Fruit fly (Drosophila melanogaster) whole organism, embryonic: ENCODE measurements around the gene Ac3.

Experiments
- Aef1 ChIP-seq: fragments of 200-800 bp; sonication (Bioruptor generic); IDR thresholded peaks from 3 replicates; pipeline ENCODE4 v1.3.6; 2022; ENCODE audit warnings: missing biosample characterization, missing genetic modification characterization
- Antp ChIP-seq: fragments of 200-800 bp; sonication (Bioruptor generic); optimal IDR thresholded peaks from 3 replicates; lab custom pipeline; 2016; ENCODE audit warnings: missing biosample characterization, missing genetic modification characterization
- CG10565 ChIP-seq: fragments of 200-800 bp; sonication (Bioruptor generic); optimal IDR thresholded peaks from 3 replicates; lab custom pipeline; 2016; ENCODE audit warnings: missing biosample characterization, mild to moderate bottlenecking, missing genetic modification characterization
- CG11247 ChIP-seq: fragments of 200-800 bp; sonication (Bioruptor generic); IDR thresholded peaks from 2 replicates; pipeline ENCODE4 v1.3.6; 2022; ENCODE audit warnings: missing biosample characterization, missing genetic modification characterization
- CG11723 ChIP-seq: fragments of 200-800 bp; sonication (Bioruptor generic); optimal IDR thresholded peaks from 2 replicates; lab custom pipeline; 2017; ENCODE audit warnings: missing biosample characterization, mild to moderate bottlenecking, missing genetic modification characterization
- CG13624 ChIP-seq: fragments of 200-800 bp; sonication (Bioruptor generic); optimal IDR thresholded peaks from 2 replicates; lab custom pipeline; 2016; ENCODE audit warnings: missing biosample characterization, missing genetic modification characterization
- CG1647 ChIP-seq: fragments of 200-800 bp; sonication (Bioruptor generic); optimal IDR thresholded peaks from 3 replicates; lab custom pipeline; 2016; ENCODE audit warnings: missing biosample characterization, missing genetic modification characterization
- CG16815 ChIP-seq: fragments of 200-800 bp; sonication (Bioruptor generic); optimal IDR thresholded peaks from 3 replicates; lab custom pipeline; 2017; ENCODE audit warnings: missing biosample characterization, mild to moderate bottlenecking, missing genetic modification characterization
- CG17328 ChIP-seq: fragments of 200-800 bp; sonication (Bioruptor generic); IDR thresholded peaks from 2 replicates; pipeline ENCODE4 v1.3.6; 2022; ENCODE audit warnings: missing biosample characterization, missing genetic modification characterization
- CG17829 ChIP-seq: fragments of 200-800 bp; optimal IDR thresholded peaks from 2 replicates; lab custom pipeline; 2019; ENCODE audit warnings: missing biosample characterization, mild to moderate bottlenecking, missing genetic modification characterization, moderate library complexity
- CG1792 ChIP-seq: fragments of 200-800 bp; sonication (Bioruptor generic); optimal IDR thresholded peaks from 2 replicates; lab custom pipeline; 2016; ENCODE audit warnings: missing biosample characterization, missing genetic modification characterization
- CG3407 ChIP-seq: fragments of 200-800 bp; sonication (Bioruptor generic); optimal IDR thresholded peaks from 2 replicates; lab custom pipeline; 2018; ENCODE audit warnings: missing biosample characterization, mild to moderate bottlenecking, missing genetic modification characterization
- CG4360 ChIP-seq: fragments of 200-800 bp; sonication (Bioruptor generic); IDR thresholded peaks from 2 replicates; pipeline ENCODE4 v1.3.6; 2022; ENCODE audit warnings: missing biosample characterization, missing genetic modification characterization
- CG43689 ChIP-seq: fragments of 200-800 bp; sonication (Bioruptor generic); IDR thresholded peaks from 2 replicates; pipeline ENCODE4 v1.3.6; 2022; ENCODE audit warnings: missing biosample characterization, missing genetic modification characterization
- CG6272 ChIP-seq: fragments of 200-800 bp; sonication (Bioruptor generic); IDR thresholded peaks from 2 replicates; pipeline ENCODE4 v1.3.6; 2022; ENCODE audit warnings: missing biosample characterization, missing genetic modification characterization
- CG6654 ChIP-seq: fragments of 200-800 bp; sonication (Bioruptor generic); optimal IDR thresholded peaks from 2 replicates; lab custom pipeline; 2017; ENCODE audit warnings: missing biosample characterization, mild to moderate bottlenecking, missing genetic modification characterization
- CHES-1-like ChIP-seq: fragments of 200-800 bp; sonication (Bioruptor generic); optimal IDR thresholded peaks from 2 replicates; lab custom pipeline; 2016; ENCODE audit warnings: missing biosample characterization, missing genetic modification characterization
- Dip2 ChIP-seq: fragments of 200-800 bp; sonication (Bioruptor generic); IDR thresholded peaks from 2 replicates; pipeline ENCODE4 v1.3.6; 2022; ENCODE audit warnings: missing biosample characterization, missing genetic modification characterization
- Dip3 ChIP-seq: fragments of 200-800 bp; sonication (Bioruptor generic); optimal IDR thresholded peaks from 3 replicates; lab custom pipeline; 2016; ENCODE audit warnings: missing biosample characterization, missing genetic modification characterization
- Dref ChIP-seq: fragments of 200-800 bp; sonication (Bioruptor generic); IDR thresholded peaks from 2 replicates; pipeline ENCODE4 v1.3.6; 2022; ENCODE audit warnings: missing biosample characterization, missing genetic modification characterization
- Gug ChIP-seq: fragments of 200-800 bp; sonication (Bioruptor generic); IDR thresholded peaks from 4 replicates; pipeline ENCODE4 v1.3.6; 2022; ENCODE audit warnings: missing biosample characterization, missing genetic modification characterization
- HLHmδ ChIP-seq: fragments of 200-800 bp; sonication (Bioruptor generic); optimal IDR thresholded peaks from 2 replicates; lab custom pipeline; 2018; ENCODE audit warnings: missing biosample characterization, mild to moderate bottlenecking, missing genetic modification characterization, moderate library complexity
- HmgD ChIP-seq: fragments of 200-800 bp; sonication (Bioruptor generic); optimal IDR thresholded peaks from 3 replicates; lab custom pipeline; 2016; ENCODE audit warnings: missing biosample characterization, missing genetic modification characterization
- Hmr ChIP-seq: fragments of 200-800 bp; sonication (Bioruptor generic); optimal IDR thresholded peaks from 3 replicates; lab custom pipeline; 2017; ENCODE audit warnings: mild to moderate bottlenecking, missing biosample characterization, missing genetic modification reagents, missing genetic modification characterization
- Kr ChIP-seq: fragments of 200-800 bp; sonication (Bioruptor generic); optimal IDR thresholded peaks from 2 replicates; lab custom pipeline; 2017; ENCODE audit warnings: missing biosample characterization, mild to moderate bottlenecking, missing genetic modification characterization
- Lhr ChIP-seq: fragments of 200-800 bp; sonication (Bioruptor generic); optimal IDR thresholded peaks from 3 replicates; lab custom pipeline; 2017; ENCODE audit warnings: mild to moderate bottlenecking, missing biosample characterization, missing genetic modification reagents, missing genetic modification characterization
- NC2β ChIP-seq: fragments of 200-800 bp; sonication (Bioruptor generic); optimal IDR thresholded peaks from 2 replicates; lab custom pipeline; 2016; ENCODE audit warnings: missing biosample characterization, missing genetic modification characterization
- PHDP ChIP-seq: fragments of 200-800 bp; sonication (Bioruptor generic); optimal IDR thresholded peaks from 3 replicates; lab custom pipeline; 2018; ENCODE audit warnings: missing biosample characterization, mild to moderate bottlenecking, missing genetic modification characterization, moderate library complexity
- Rfx ChIP-seq: fragments of 200-800 bp; sonication (Bioruptor generic); IDR thresholded peaks from 2 replicates; pipeline ENCODE4 v1.3.6; 2022; ENCODE audit warnings: missing biosample characterization, missing genetic modification characterization
- Xrp1 ChIP-seq: fragments of 200-800 bp; sonication (Bioruptor generic); IDR thresholded peaks from 2 replicates; pipeline ENCODE4 v1.3.6; 2022; ENCODE audit warnings: missing biosample characterization, missing genetic modification characterization
- YL-1 ChIP-seq: fragments of 200-800 bp; sonication (Bioruptor generic); optimal IDR thresholded peaks from 3 replicates; lab custom pipeline; 2017; ENCODE audit warnings: missing biosample characterization, mild to moderate bottlenecking, missing genetic modification characterization
- ac ChIP-seq: fragments of 200-800 bp; sonication (Bioruptor generic); optimal IDR thresholded peaks from 3 replicates; lab custom pipeline; 2017; ENCODE audit warnings: missing biosample characterization, mild to moderate bottlenecking, missing genetic modification characterization
- br ChIP-seq: fragments of >200 bp; optimal IDR thresholded peaks from 2 replicates; lab custom pipeline; 2017
- bsh ChIP-seq, 2 experiments: fragments of 200-800 bp; sonication (Bioruptor generic); optimal IDR thresholded peaks; 2 replicates each; lab custom pipeline; 2017 to 2018; ENCODE audit warnings: mild to moderate bottlenecking in 2 of 2, missing biosample characterization in 2 of 2, missing genetic modification characterization in 2 of 2, moderate library complexity in 1 of 2
- btn ChIP-seq: fragments of 200-800 bp; sonication (Bioruptor generic); optimal IDR thresholded peaks from 2 replicates; lab custom pipeline; 2016; ENCODE audit warnings: missing biosample characterization, missing genetic modification characterization
- cas ChIP-seq: fragments of 200-800 bp; sonication (Bioruptor generic); IDR thresholded peaks from 2 replicates; pipeline ENCODE4 v1.3.6; 2022; ENCODE audit warnings: missing biosample characterization, missing genetic modification characterization
- chn ChIP-seq: fragments of 200-800 bp; sonication (Bioruptor generic); optimal IDR thresholded peaks from 2 replicates; lab custom pipeline; 2016; ENCODE audit warnings: missing biosample characterization, missing genetic modification characterization
- fd3F ChIP-seq: fragments of 200-800 bp; sonication (Bioruptor generic); optimal IDR thresholded peaks from 2 replicates; lab custom pipeline; 2018; ENCODE audit warnings: missing biosample characterization, mild to moderate bottlenecking, missing genetic modification characterization, moderate library complexity
- h ChIP-seq: fragments of >200 bp; optimal IDR thresholded peaks from 2 replicates; lab custom pipeline; 2017
- ham ChIP-seq: fragments of 200-800 bp; sonication (Bioruptor generic); IDR thresholded peaks from 2 replicates; pipeline ENCODE4 v1.3.6; 2022; ENCODE audit warnings: missing biosample characterization, missing genetic modification characterization
- odd ChIP-seq: fragments of 200-800 bp; sonication (Bioruptor generic); optimal IDR thresholded peaks from 2 replicates; lab custom pipeline; 2017; ENCODE audit warnings: missing biosample characterization, mild to moderate bottlenecking, missing genetic modification characterization
- ro ChIP-seq: fragments of 200-800 bp; sonication (Bioruptor generic); IDR thresholded peaks from 2 replicates; pipeline ENCODE4 v1.3.6; 2022; ENCODE audit warnings: missing biosample characterization, missing genetic modification characterization
- scrt ChIP-seq: fragments of 200-800 bp; sonication (Bioruptor generic); optimal IDR thresholded peaks from 2 replicates; lab custom pipeline; 2018; ENCODE audit warnings: missing biosample characterization, mild to moderate bottlenecking, missing genetic modification characterization, moderate library complexity
- sna ChIP-seq: fragments of 200-800 bp; sonication (Bioruptor generic); IDR thresholded peaks from 2 replicates; pipeline ENCODE4 v1.3.6; 2022; ENCODE audit warnings: missing biosample characterization, missing genetic modification characterization; ENCODE audit not compliant: partially characterized antibody
- stc ChIP-seq: fragments of 200-800 bp; sonication (Bioruptor generic); IDR thresholded peaks from 2 replicates; pipeline ENCODE4 v1.3.6; 2022; ENCODE audit warnings: missing biosample characterization, missing genetic modification characterization
- stwl ChIP-seq: fragments of 200-800 bp; sonication (Bioruptor generic); optimal IDR thresholded peaks from 3 replicates; lab custom pipeline; 2018; ENCODE audit warnings: missing biosample characterization, mild to moderate bottlenecking, missing genetic modification characterization, moderate library complexity
- tll ChIP-seq, 2 experiments: fragments of 200-800 bp in 1 of 2; fragments of >200 bp in 1 of 2; sonication (Bioruptor generic) in 1 of 2; optimal IDR thresholded peaks; 2 replicates each; lab custom pipeline; 2017 to 2019; ENCODE audit warnings: missing biosample characterization in 2 of 2, missing genetic modification characterization in 2 of 2, mild to moderate bottlenecking in 1 of 2, moderate library complexity in 1 of 2
- ttk ChIP-seq: fragments of 200-800 bp; sonication (Bioruptor generic); IDR thresholded peaks from 2 replicates; pipeline ENCODE4 v2.1.2; 2022; ENCODE audit warnings: missing biosample characterization, missing genetic modification characterization
- unc-4 ChIP-seq: fragments of 200-800 bp; sonication (Bioruptor generic); IDR thresholded peaks from 2 replicates; pipeline ENCODE4 v1.3.6; 2022; ENCODE audit warnings: missing biosample characterization, missing genetic modification characterization; ENCODE audit not compliant: partially characterized antibody
- zf30C ChIP-seq: fragments of 200-800 bp; sonication (Bioruptor generic); optimal IDR thresholded peaks from 3 replicates; lab custom pipeline; 2018; ENCODE audit warnings: missing biosample characterization, mild to moderate bottlenecking, missing genetic modification characterization

Gene Ac3

dm6 chr2L:21623685-21624471, 8.5 kb upstream of the Ac3 start, which contains the start of gene CG2201 (continued):
- TF ChIP-seq cas (no peak), Gug (GFP tag; lab: Robert Waterston, UW) (peak; percentile 35; the same call in 2 of the 4 replicates), Antp (GFP tag; lab: Kevin White, UChicago) (no peak), CG4360 (peak; percentile 40; the same call in 1 of the 2 replicates), br (lab: Kevin White, UChicago) (no peak), CG17328 (GFP tag; lab: Robert Waterston, UW) (peak; percentile 49), CG6272 (GFP tag; lab: Robert Waterston, UW) (no peak), Rfx (peak; percentile 39; the same call in 1 of the 2 replicates), stwl (tag; lab: Kevin White, UChicago) (peak; percentile 48), bsh (GFP tag; optimal IDR thresholded peaks at IDR 0.05; lab: Kevin White, UChicago) (peak in 1 of 2 experiments; percentile 56), ham (GFP tag; lab: Robert Waterston, UW) (no peak), CG1647 (GFP tag; lab: Kevin White, UChicago) (peak; percentile 30), ac (GFP tag; lab: Kevin White, UChicago) (peak; percentile 32), fd3F (GFP tag; lab: Kevin White, UChicago) (peak; percentile 8), CHES-1-like (peak; percentile 5), Lhr (peak; percentile 83), NC2β (GFP tag; lab: Kevin White, UChicago) (no peak), HmgD (GFP tag; lab: Kevin White, UChicago) (no peak), CG3407 (peak; percentile 74), HLHmδ (GFP tag; lab: Kevin White, UChicago) (no peak), CG16815 (GFP tag; lab: Kevin White, UChicago) (no peak), CG17829 (tag; lab: Kevin White, UChicago) (peak; percentile 32), ttk (GFP tag; lab: Robert Waterston, UW) (no peak), CG10565 (GFP tag; lab: Kevin White, UChicago) (no peak), Xrp1 (GFP tag; lab: Robert Waterston, UW) (no peak), Dip3 (GFP tag; lab: Kevin White, UChicago) (no peak), Aef1 (GFP tag; lab: Robert Waterston, UW) (peak; percentile 47; the same call in 2 of the 3 replicates), odd (GFP tag; lab: Kevin White, UChicago) (peak; percentile 39), sna (GFP tag; lab: Robert Waterston, UW) (no peak), stc (GFP tag; lab: Robert Waterston, UW) (no peak; the same call in 1 of the 2 replicates), CG13624 (GFP tag; lab: Kevin White, UChicago) (no peak), chn (GFP tag; lab: Kevin White, UChicago) (no peak), Dref (GFP tag; lab: Robert Waterston, UW) (no peak), zf30C (GFP tag; lab: Kevin White, UChicago) (no peak), Hmr (GFP tag; lab: Kevin White, UChicago) (peak; percentile 59), CG1792 (GFP tag; lab: Kevin White, UChicago) (no peak), CG11247 (GFP tag; lab: Robert Waterston, UW) (peak; percentile 61), scrt (no peak), PHDP (tag; lab: Kevin White, UChicago) (peak; percentile 62), YL-1 (no peak), btn (GFP tag; lab: Kevin White, UChicago) (no peak), CG43689 (GFP tag; lab: Robert Waterston, UW) (no peak), h (lab: Kevin White, UChicago) (no peak), unc-4 (GFP tag; lab: Robert Waterston, UW) (no peak), ro (no peak), Dip2 (GFP tag; lab: Robert Waterston, UW) (no peak), Kr (no peak), tll (GFP tag; optimal IDR thresholded peaks at IDR 0.05; lab: Kevin White, UChicago) (no peak), CG6654 (GFP tag; lab: Kevin White, UChicago) (no peak), CG11723 (peak; percentile 8)
